Fruit fly (Drosophila melanogaster): ENCODE results near the gene sofe.

sofe gene

dm6 chrX:10820741-10821140, 36.5 kb downstream of the sofe start:
- TF ChIP-seq row (GFP tag; IDR thresholded peaks at IDR 0.05) (peak; percentile 21; the same call in 1 of the 3 replicates), Med (GFP tag) (peak; percentile 12), Antp (GFP tag; optimal IDR thresholded peaks at IDR 0.05) (no peak), CG12236 (GFP tag; optimal IDR thresholded peaks at IDR 0.05) (no peak), fru (optimal IDR thresholded peaks at IDR 0.05) (no peak), Chrac-16 (GFP tag; optimal IDR thresholded peaks at IDR 0.05) (no peak), CG17385 (GFP tag; optimal IDR thresholded peaks at IDR 0.05) (peak; percentile 40), CG13123 (GFP tag; optimal IDR thresholded peaks at IDR 0.05) (no peak), CG7372 (GFP tag; IDR thresholded peaks at IDR 0.05) (no peak), grau (tag; optimal IDR thresholded peaks at IDR 0.05) (peak; percentile 83), CG2875 (GFP tag; optimal IDR thresholded peaks at IDR 0.05) (no peak), schlank (tag; optimal IDR thresholded peaks at IDR 0.05) (no peak), Opbp (GFP tag; IDR thresholded peaks at IDR 0.05; ENCODE audit: partially characterized antibody) (no peak), unpg (GFP tag; optimal IDR thresholded peaks at IDR 0.05) (no peak), crol (GFP tag; IDR thresholded peaks at IDR 0.05) (peak; percentile 76)

- TF ChIP-seq nerfin-2 (GFP tag; IDR thresholded peaks at IDR 0.05; ENCODE audit: partially characterized antibody) (peak; percentile 10; the same call in 1 of the 2 replicates), prd (optimal IDR thresholded peaks at IDR 0.05) (no peak), prd (GFP tag; IDR thresholded peaks at IDR 0.05) (no peak), ham (GFP tag; IDR thresholded peaks at IDR 0.05) (no peak), stc (GFP tag; IDR thresholded peaks at IDR 0.05) (no peak), CG8765 (GFP tag; IDR thresholded peaks at IDR 0.05) (no peak), sr (GFP tag; IDR thresholded peaks at IDR 0.05) (no peak), crp (GFP tag; optimal IDR thresholded peaks at IDR 0.05) (no peak), CG14050 (GFP tag; IDR thresholded peaks at IDR 0.05) (no peak), esg (GFP tag; conservative IDR thresholded peaks at IDR 0.05) (no peak), Atf6 (GFP tag; IDR thresholded peaks at IDR 0.05) (no peak), aop (GFP tag; IDR thresholded peaks at IDR 0.05) (no peak), sc (optimal IDR thresholded peaks at IDR 0.05) (no peak), sc (GFP tag; optimal IDR thresholded peaks at IDR 0.05) (no peak), z (GFP tag; IDR thresholded peaks at IDR 0.05) (peak; percentile 98), CG7556 (GFP tag; optimal IDR thresholded peaks at IDR 0.05) (no peak), CG32532 (GFP tag; IDR thresholded peaks at IDR 0.05) (no peak), CG13624 (GFP tag; optimal IDR thresholded peaks at IDR 0.05) (no peak), sqz (GFP tag; optimal IDR thresholded peaks at IDR 0.05) (no peak), CG42726 (GFP tag; IDR thresholded peaks at IDR 0.05; ENCODE audit: partially characterized antibody) (peak; percentile 65), sug (tag; optimal IDR thresholded peaks at IDR 0.05) (no peak), cwo (GFP tag; optimal IDR thresholded peaks at IDR 0.05) (no peak), cg (GFP tag; optimal IDR thresholded peaks at IDR 0.05) (peak; percentile 94), CG17568 (GFP tag; optimal IDR thresholded peaks at IDR 0.05) (no peak), pros (GFP tag; optimal IDR thresholded peaks at IDR 0.05) (peak; percentile 56), sna (GFP tag; IDR thresholded peaks at IDR 0.05; ENCODE audit: partially characterized antibody) (no peak), grn (GFP tag; optimal IDR thresholded peaks at IDR 0.05) (no peak), D19A (tag; optimal IDR thresholded peaks at IDR 0.05) (no peak), Gug (GFP tag; IDR thresholded peaks at IDR 0.05) (no peak), sob (GFP tag; IDR thresholded peaks at IDR 0.05) (no peak), Side (GFP tag; optimal IDR thresholded peaks at IDR 0.05) (no peak), CG15696 (tag; optimal IDR thresholded peaks at IDR 0.05) (no peak), mirr (GFP tag; optimal IDR thresholded peaks at IDR 0.05) (no peak), vnd (GFP tag; IDR thresholded peaks at IDR 0.05; ENCODE audit: partially characterized antibody) (no peak), NfI (GFP tag; optimal IDR thresholded peaks at IDR 0.05) (no peak), CG15269 (tag; optimal IDR thresholded peaks at IDR 0.05) (no peak), CG30020 (tag; optimal IDR thresholded peaks at IDR 0.05) (no peak)
These were observed 40.4 kb downstream of the sofe start for dm6 chrX:10816856-10817255.
